Fruit fly (Drosophila melanogaster) whole organism, wandering third instar larva: ENCODE data around the gene mura.

Experiments used
- Myc ChIP-seq: fragments of >200 bp; optimal IDR thresholded peaks from 2 replicates; lab custom pipeline; 2017
- Vsx2 ChIP-seq: fragments of 200-300, 225-300 bp; sonication (Bioruptor generic); optimal IDR thresholded peaks from 2 replicates; lab custom pipeline; 2018; ENCODE audit warnings: missing biosample characterization, missing genetic modification characterization; ENCODE audit not compliant: partially characterized antibody
- brk ChIP-seq: fragments of 200-800 bp; sonication (Bioruptor generic); optimal IDR thresholded peaks from 2 replicates; lab custom pipeline; 2016; ENCODE audit warnings: missing biosample characterization, mild to moderate bottlenecking, missing genetic modification characterization

dm6 chr3R:9532437-9533180, 19.0 kb downstream of the mura start, which contains the start of gene by:
- TF ChIP-seq Myc (lab: Kevin White, UChicago) = no peak
- peak; percentile 37 for TF ChIP-seq Vsx2 (GFP tag; lab: Kevin White, UChicago)
- TF ChIP-seq brk (GFP tag; lab: Kevin White, UChicago) = no peak
